Worm (Caenorhabditis elegans): ENCODE results near the gene R160.12.

R160.12 gene

DNA sequence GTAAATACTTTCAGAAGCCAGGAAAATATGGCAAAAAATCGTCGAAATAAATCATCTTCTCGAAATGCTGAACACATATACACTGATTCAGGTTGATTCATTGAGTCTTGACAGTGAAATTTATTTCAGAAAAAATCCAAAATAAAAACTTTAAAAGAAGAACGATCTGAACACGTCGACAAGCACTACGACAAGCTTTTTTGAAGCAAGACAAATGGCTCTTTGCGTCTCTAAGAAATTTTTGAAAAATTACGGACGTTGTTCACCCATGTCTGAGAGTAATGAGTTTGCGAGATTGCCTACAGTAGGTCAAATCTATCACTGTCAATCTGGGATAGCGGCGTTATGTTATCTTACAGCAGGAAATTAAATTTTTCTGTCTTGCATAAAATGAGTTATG is 788 bp downstream of the R160.12 start, which contains the start of gene R160.2:
Gene R160.2 (minus strand): TSS at position 101 of the 400 bp plus-strand sequence.
- no peak for TF ChIP-seq tra-1 (GFP tag; IDR thresholded peaks at IDR 0.05)
- no peak for TF ChIP-seq saeg-2 (GFP tag; IDR thresholded peaks at IDR 0.05)
- no peak for TF ChIP-seq T26A8.4 (GFP tag; IDR thresholded peaks at IDR 0.05)
- TF ChIP-seq ceh-82 (tag; optimal IDR thresholded peaks at IDR 0.05), result no peak
- TF ChIP-seq lin-39 (tag; optimal IDR thresholded peaks at IDR 0.05), result no peak
- TF ChIP-seq ceh-44 (GFP tag; IDR thresholded peaks at IDR 0.05), result no peak
- TF ChIP-seq ceh-62 (tag; optimal IDR thresholded peaks at IDR 0.05), result no peak
- no peak for TF ChIP-seq zip-11 (GFP tag; IDR thresholded peaks at IDR 0.05)
- TF ChIP-seq Y105C5A.15 (GFP tag; IDR thresholded peaks at IDR 0.05), result no peak
- TF ChIP-seq unc-39 (tag; optimal IDR thresholded peaks at IDR 0.05), result no peak
- no peak for TF ChIP-seq snpc-1.2 (GFP tag; IDR thresholded peaks at IDR 0.05)
- TF ChIP-seq zip-2 (tag; optimal IDR thresholded peaks at IDR 0.05), result no peak
- no peak for TF ChIP-seq ZK546.5 (tag; optimal IDR thresholded peaks at IDR 0.05)
- no peak for TF ChIP-seq pha-4 (GFP tag; IDR thresholded peaks at IDR 0.05)
- TF ChIP-seq pha-4 (tag; optimal IDR thresholded peaks at IDR 0.05), result no peak

- no peak for TF ChIP-seq lin-29 (GFP tag; IDR thresholded peaks at IDR 0.05)
- TF ChIP-seq dmd-6 (GFP tag; IDR thresholded peaks at IDR 0.05), result no peak
- no peak for TF ChIP-seq F10B5.3 (tag; optimal IDR thresholded peaks at IDR 0.05)
- no peak for TF ChIP-seq ctbp-1 (GFP tag; IDR thresholded peaks at IDR 0.05)
- no peak for TF ChIP-seq tra-1 (GFP tag; IDR thresholded peaks at IDR 0.05)
- TF ChIP-seq set-16 (GFP tag; IDR thresholded peaks at IDR 0.05), result no peak
- TF ChIP-seq spr-3 (GFP tag; optimal IDR thresholded peaks at IDR 0.05), result no peak
These were observed 4.5 kb downstream of the R160.12 start, which contains the start of gene R160.6 for ce11 chrX:4373123-4373522. Gene R160.6 (minus strand): TSS chrX:4373223.

ce11 chrX:4371988-4372387 is 5.6 kb downstream of the R160.12 start, which contains the start of gene R160.14:
Gene R160.14 (minus strand): TSS chrX:4372088.
- TF ChIP-seq unc-62 (GFP tag; optimal IDR thresholded peaks at IDR 0.05 in 1 of 2) (peak in 1 of 2 experiments; percentile 48), unc-62 (tag; optimal IDR thresholded peaks at IDR 0.05) (no peak), dmd-6 (GFP tag; IDR thresholded peaks at IDR 0.05) (no peak)

DNA sequence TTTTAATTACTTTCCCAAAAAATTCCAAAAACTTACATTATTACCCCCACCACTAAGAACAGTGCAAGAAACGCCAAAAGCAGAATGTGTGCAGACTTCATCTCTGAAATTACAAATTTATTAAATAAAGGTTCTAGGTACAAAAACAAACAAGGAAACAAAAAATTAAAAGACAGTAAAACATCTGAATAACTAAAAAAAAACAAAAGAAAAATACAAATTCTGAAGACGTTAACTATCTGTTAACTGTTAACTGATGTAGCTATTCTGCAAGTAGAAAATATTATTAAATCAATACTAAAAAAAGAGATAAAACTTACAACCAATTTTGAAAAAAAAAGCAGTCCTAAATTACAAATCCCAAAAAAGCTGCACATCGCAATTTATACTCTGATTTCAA is 6.2 kb downstream of the R160.12 start, which contains the start of gene R160.13:
Gene R160.13 (minus strand): TSS at position 101 of the 400 bp plus-strand sequence.
- no peak for TF ChIP-seq nhr-111 (GFP tag; optimal IDR thresholded peaks at IDR 0.05)
- no peak for TF ChIP-seq nhr-11 (tag; optimal IDR thresholded peaks at IDR 0.05)
- no peak for TF ChIP-seq T20F7.1 (GFP tag; optimal IDR thresholded peaks at IDR 0.05)
- no peak for TF ChIP-seq lin-1 (GFP tag; IDR thresholded peaks at IDR 0.05)
- no peak for TF ChIP-seq daf-8 (GFP tag; IDR thresholded peaks at IDR 0.05)
- no peak for TF ChIP-seq lin-13 (GFP tag; optimal IDR thresholded peaks at IDR 0.05)
- TF ChIP-seq ceh-44 (GFP tag; IDR thresholded peaks at IDR 0.05), result no peak

DNA sequence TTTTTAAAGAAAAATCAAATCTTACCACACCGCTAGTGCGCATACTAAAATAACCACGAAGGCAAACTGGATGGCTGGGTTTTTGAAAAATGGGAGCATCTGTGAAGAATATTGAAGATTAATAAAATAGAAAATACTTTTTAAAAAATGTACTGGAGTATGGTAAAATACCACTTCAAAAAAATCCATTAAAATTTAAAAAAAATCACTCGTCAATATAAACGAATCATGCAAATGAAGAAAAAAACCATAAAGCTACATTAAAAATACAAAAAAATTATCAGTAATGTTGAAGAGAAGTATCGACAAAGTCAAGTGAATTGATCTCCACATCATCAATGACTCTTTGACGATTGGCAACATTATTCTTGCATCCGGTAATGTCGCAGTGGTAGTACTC is 6.8 kb downstream of the R160.12 start, which contains the start of gene R160.5:
Gene R160.5 (minus strand): TSS at position 101 of the 400 bp plus-strand sequence.
- TF ChIP-seq ZK337.2 (GFP tag; IDR thresholded peaks at IDR 0.05) (no peak), pha-4 (GFP tag; IDR thresholded peaks at IDR 0.05) (no peak), pha-4 (tag; optimal IDR thresholded peaks at IDR 0.05) (no peak), attf-4 (tag; optimal IDR thresholded peaks at IDR 0.05) (no peak), ceh-44 (GFP tag; IDR thresholded peaks at IDR 0.05) (no peak), zfp-2 (tag; optimal IDR thresholded peaks at IDR 0.05) (no peak), mes-2 (tag; optimal IDR thresholded peaks at IDR 0.05; ENCODE audit: poor library complexity, severe bottlenecking) (no peak)

DNA sequence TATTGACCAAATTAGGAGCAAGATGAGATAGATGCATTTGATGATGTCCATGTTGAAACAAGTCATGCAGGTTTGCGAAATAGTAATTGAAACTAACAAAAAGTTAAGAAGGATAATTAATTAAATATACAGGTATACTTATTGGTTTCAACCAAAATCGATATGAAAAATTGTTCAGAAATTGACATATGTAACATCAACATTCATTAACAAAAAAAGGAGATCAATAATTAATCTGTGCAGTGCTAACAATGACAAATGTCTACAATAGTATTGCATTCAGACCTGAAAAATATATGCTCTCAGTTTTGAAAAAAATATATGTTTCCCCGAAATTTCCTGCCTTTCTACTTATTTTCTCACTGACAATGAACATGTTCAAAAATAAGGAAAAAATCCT is 8.8 kb downstream of the R160.12 start, which contains the start of gene R160.4:
Gene R160.4 (minus strand): TSS at position 101 of the 400 bp plus-strand sequence.
- TF ChIP-seq mdt-29 (GFP tag; IDR thresholded peaks at IDR 0.05) (no peak), zag-1 (tag; optimal IDR thresholded peaks at IDR 0.05) (no peak)
